Worm (Caenorhabditis elegans) whole organism, L4/young adult: Measurements from ENCODE around the gene pxn-1.

Source experiments
- W03F9.2 ChIP-seq: fragments of 150-350 bp; optimal IDR thresholded peaks from 2 replicates; lab custom pipeline; 2014; ENCODE audit warnings: missing biosample characterization, missing genetic modification characterization
- dao-5 ChIP-seq: sonication (generic microtip); optimal IDR thresholded peaks from 2 replicates; lab custom pipeline; 2016; ENCODE audit warnings: missing genotype, missing genetic modification characterization, moderate library complexity, missing compliant biosample characterization
- him-1 ChIP-seq: sonication (generic microtip); optimal IDR thresholded peaks from 2 replicates; lab custom pipeline; 2016; ENCODE audit warnings: missing genotype, missing genetic modification reagents, missing genetic modification characterization, missing compliant biosample characterization

DNA sequence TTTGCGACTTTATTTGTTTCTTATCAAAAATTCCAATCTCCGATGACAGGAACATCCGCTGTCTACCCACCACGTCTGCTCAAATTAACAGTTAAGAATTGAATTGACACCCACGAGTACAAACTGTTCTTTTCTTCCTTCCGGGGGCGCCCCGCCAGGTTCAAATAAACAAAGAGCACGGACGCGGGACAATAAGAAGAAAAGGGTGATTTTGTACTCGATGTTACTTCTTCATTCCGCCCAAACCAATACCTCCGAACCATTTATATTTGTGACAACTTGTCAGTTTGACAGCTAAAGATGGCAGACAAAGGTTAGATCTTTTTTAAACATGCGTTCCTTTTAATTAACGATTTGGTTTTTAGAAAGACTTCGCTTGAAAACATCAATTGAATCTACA is 31.1 kb downstream of the pxn-1 start, which contains the start of gene otpl-6:
- TF ChIP-seq dao-5, result no peak
- TF ChIP-seq W03F9.2 (tag; lab: Kevin White, UChicago), result no peak
- no peak for TF ChIP-seq him-1 (tag; lab: Kevin White, UChicago)
